Fruit fly (Drosophila melanogaster) Kc167 (cell line): ENCODE results near the gene spirit.
A peak's percentile ranks its signal among the peaks of the same experiment; 100 is the strongest.

Experiments
- Myc ChIP-seq: fragments of >200 bp; optimal IDR thresholded peaks from 2 replicates; lab custom pipeline; 2017; ENCODE audit warnings: missing external identifiers
- Sin3A ChIP-seq: fragments of >200 bp; optimal IDR thresholded peaks from 2 replicates; lab custom pipeline; 2018; ENCODE audit warnings: missing external identifiers
- h ChIP-seq: fragments of >200 bp; optimal IDR thresholded peaks from 3 replicates; lab custom pipeline; 2018; ENCODE audit warnings: missing external identifiers
- insv ChIP-seq: fragments of >200 bp; optimal IDR thresholded peaks from 3 replicates; lab custom pipeline; 2018; ENCODE audit warnings: missing external identifiers
- psq ChIP-seq: fragments of >200 bp; optimal IDR thresholded peaks from 2 replicates; lab custom pipeline; 2017; ENCODE audit warnings: missing external identifiers
- ttk ChIP-seq: sonication (Bioruptor generic); optimal IDR thresholded peaks from 2 replicates; lab custom pipeline; 2017; ENCODE audit warnings: missing external identifiers

The spirit gene

DNA sequence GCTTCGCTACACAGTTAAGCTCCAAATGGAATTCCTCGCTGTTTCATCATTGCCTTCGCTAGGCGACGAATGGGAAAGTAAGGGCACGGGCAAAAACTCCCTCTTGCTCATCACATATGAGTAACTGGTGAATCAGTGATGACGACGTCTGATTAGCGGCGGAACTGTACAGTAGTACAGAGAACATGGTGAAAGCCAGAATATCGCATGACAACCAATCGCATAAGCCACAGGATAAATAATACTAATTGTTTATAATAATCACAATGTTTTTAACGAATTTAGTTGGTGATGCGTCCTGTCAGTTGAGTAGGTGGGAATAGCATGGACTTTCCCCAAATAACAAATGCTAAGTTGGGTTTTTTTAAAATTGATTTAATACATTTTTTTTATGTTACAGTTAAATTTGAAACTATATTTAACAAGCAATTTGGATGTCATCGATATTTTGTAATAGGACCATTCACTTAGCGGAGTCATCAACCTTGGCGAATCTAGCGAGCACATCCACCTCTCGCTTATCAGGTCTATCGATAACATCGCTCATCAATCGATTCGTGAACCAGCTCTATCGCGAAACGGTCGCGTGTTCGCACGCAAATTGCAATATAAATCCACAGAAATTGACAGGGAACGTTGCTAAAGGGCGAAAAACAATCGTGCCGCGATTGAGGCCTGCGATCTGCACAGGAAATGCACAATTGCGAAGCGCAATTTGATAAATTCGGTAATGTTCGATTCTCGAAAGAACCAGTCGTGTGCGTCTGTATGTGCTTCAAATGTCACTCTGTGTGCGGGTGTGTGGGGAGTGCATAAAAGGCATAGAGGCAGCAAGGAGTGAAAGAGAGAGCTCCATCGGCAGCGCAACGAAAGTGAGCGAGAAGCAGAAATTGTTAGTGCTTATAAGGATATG is 13.1 kb downstream of the spirit start, which contains the start of the genes CG12112 and Trf4-1:
Gene CG12112, minus strand, starts transcription at position 106 of the 913 bp plus-strand sequence.
Gene Trf4-1, plus strand, starts transcription at position 236 of the 913 bp plus-strand sequence.
- TF ChIP-seq ttk (lab: Kevin White, UChicago) (no peak), psq (lab: Kevin White, UChicago) (peak; percentile 25)

DNA sequence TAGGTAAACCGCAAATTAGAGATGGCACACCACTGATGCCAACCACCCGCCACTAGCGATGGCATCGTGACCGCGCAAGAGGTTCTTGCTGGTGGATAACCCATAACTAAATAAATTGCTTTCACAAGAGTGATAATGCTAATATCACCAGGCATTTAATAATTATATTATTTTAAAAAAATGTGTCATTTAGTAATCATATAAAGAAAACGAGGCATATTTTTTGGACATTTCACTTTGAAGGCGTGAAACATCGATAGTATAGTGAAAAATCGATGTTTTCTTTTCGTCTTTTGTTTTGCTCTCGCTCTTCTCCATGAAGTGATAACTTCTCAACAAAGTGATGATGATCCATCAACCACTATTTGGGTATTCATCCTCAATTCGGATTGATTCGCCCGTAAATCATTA is 14.6 kb downstream of the spirit start, which contains the start of gene IntS4:
Gene IntS4, minus strand, starts transcription at position 20 of the 411 bp plus-strand sequence.
- TF ChIP-seq Myc (lab: Kevin White, UChicago) (no peak), psq (lab: Kevin White, UChicago) (peak; percentile 88)

DNA sequence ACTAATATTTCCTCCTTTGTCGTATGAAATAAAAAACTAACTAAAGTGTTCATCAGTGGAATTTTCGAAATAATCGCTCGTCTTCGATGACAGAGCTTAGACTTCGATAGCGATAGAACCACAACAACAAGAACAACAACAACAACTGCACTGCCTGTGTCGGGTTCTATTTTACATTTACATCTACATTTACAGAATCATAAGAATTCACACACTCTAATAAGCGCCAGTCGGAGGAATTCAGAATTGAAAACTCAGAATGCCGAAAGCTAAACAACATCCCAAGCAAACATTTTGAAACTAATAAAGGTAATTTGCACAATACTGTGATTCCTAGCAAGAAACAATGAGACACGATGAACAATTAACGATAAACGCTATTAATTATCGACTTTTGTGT is 19.1 kb downstream of the spirit start:
- TF ChIP-seq Sin3A (lab: Kevin White, UChicago) (no peak), psq (lab: Kevin White, UChicago) (no peak), Myc (lab: Kevin White, UChicago) (no peak), h (lab: Kevin White, UChicago) (no peak), insv (lab: Kevin White, UChicago) (no peak), ttk (lab: Kevin White, UChicago) (no peak)

DNA sequence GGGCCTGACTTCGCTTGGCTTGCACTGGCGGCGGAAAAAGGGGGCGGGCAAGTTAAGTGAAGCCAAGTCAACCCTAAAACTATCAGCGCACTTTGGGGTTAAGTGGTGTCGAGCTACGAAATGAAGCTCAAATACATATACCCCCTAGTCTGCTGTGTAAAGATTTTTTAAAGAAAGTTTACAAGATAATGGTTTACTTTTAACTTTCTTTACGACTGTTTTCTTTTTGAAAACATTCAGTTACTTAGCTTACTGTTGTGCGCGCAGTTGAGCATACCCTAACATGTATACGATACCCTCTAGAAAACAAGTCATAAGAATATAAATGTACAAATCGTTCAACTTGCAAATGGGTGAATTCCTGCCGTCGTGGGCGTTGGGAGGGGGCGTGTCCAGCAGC is 30.7 kb downstream of the spirit start:
- TF ChIP-seq insv (lab: Kevin White, UChicago) (no peak), psq (lab: Kevin White, UChicago) (no peak), Sin3A (lab: Kevin White, UChicago) (no peak), ttk (lab: Kevin White, UChicago) (no peak), h (lab: Kevin White, UChicago) (no peak), Myc (lab: Kevin White, UChicago) (no peak)

DNA sequence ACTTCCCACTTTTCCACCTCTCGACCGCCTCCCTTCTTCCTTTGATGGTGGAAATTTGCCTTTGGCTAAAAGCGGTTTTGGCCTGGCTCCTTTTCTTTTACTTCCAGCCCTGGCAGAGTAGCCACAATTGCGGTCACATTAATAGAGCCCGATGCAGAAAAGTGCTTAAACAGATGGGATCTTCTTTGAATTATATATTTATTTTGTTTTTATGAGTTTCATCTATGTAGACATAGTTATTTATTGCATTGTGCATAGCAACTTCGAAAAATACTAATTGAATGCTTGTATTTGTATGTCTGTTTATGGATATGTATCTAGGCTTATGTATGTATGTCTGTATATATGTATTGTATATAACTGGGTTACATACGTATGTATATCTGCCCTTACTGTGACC is 31.4 kb downstream of the spirit start:
- no peak for TF ChIP-seq h (lab: Kevin White, UChicago)
- no peak for TF ChIP-seq psq (lab: Kevin White, UChicago)
- TF ChIP-seq Sin3A (lab: Kevin White, UChicago), result no peak
- TF ChIP-seq ttk (lab: Kevin White, UChicago), result no peak
- TF ChIP-seq insv (lab: Kevin White, UChicago), result no peak
- TF ChIP-seq Myc (lab: Kevin White, UChicago), result no peak

DNA sequence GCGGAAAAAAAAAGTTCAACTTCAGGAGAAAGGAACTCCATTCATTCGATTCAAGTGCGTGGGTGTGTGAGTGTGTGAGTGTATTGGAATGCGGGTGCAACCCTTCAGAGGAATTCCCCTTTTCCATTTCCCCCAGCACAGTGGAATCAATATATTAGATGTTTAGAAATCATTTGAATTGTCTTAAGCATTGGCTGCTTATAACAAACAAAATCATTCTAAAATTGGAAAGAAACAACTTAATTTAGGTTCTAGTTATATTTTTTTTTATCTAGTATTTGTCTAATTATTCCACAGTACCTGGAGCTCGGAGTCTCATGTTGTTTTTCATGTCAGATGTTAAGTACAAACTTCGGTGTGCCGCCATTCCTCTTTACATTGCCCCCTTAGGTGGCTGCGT is 34.4 kb downstream of the spirit start:
- TF ChIP-seq Sin3A (lab: Kevin White, UChicago) (no peak), psq (lab: Kevin White, UChicago) (no peak), insv (lab: Kevin White, UChicago) (no peak), h (lab: Kevin White, UChicago) (no peak), Myc (lab: Kevin White, UChicago) (no peak), ttk (lab: Kevin White, UChicago) (no peak)

DNA sequence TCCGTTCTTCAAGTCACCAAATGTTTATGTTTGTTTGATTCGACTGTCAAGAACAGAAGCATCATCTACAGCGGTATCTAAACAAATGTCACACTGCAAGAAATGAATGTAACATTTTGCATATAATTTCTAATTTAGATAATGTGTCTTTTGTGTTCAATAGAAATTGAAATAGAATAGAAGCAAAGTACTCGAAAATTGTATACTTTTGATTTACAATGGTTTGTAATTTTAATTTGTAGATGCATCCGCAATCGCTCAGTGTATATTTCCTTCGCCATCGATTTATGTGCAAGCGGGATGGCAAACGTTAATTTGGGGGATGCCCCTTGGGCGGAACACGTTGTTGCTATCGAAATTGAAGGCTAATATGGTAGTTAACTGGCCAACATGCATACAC is 35.2 kb downstream of the spirit start:
- TF ChIP-seq insv (lab: Kevin White, UChicago) (no peak), h (lab: Kevin White, UChicago) (no peak), Sin3A (lab: Kevin White, UChicago) (no peak), ttk (lab: Kevin White, UChicago) (no peak), psq (lab: Kevin White, UChicago) (no peak), Myc (lab: Kevin White, UChicago) (no peak)

DNA sequence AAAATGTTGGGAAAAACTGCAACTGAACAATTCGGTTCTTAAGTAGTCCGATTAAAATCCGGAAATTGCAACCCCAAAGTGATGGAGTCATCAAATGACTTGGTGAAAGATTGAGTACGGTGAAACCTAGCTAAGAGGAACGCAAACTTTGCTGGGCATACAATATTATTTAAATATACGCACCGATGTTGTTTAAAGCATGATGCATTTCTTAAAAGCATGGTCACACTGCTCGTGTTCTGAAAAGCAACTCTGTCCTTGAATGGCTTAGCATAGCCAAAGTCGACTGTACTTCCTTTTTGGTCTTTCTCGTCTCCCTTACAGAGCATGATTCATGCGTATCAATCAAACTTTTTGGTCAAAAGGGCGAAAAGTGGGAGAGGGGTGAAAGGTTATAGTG is 36.7 kb downstream of the spirit start:
- TF ChIP-seq ttk (lab: Kevin White, UChicago) (no peak), psq (lab: Kevin White, UChicago) (no peak), insv (lab: Kevin White, UChicago) (no peak), h (lab: Kevin White, UChicago) (no peak), Myc (lab: Kevin White, UChicago) (no peak), Sin3A (lab: Kevin White, UChicago) (no peak)

DNA sequence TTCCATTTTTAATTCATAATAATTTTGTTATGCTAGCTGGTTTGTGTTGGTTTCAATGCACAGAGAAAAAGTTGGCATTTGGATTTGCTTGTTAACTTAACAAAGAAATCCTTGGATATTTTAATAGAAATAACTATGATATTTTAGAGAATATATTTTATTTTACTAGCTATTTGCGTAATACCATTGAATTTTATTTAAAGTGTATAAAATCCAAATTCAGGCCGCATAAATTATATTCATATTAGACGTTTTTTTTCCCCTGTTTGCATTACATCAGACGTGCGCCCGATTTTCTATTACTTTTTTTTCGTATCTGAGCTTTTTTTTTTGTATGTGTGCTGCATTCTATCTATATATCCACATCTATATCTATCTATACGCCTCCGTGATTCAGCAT is 38.7 kb downstream of the spirit start:
- no peak for TF ChIP-seq h (lab: Kevin White, UChicago)
- TF ChIP-seq insv (lab: Kevin White, UChicago), result no peak

DNA sequence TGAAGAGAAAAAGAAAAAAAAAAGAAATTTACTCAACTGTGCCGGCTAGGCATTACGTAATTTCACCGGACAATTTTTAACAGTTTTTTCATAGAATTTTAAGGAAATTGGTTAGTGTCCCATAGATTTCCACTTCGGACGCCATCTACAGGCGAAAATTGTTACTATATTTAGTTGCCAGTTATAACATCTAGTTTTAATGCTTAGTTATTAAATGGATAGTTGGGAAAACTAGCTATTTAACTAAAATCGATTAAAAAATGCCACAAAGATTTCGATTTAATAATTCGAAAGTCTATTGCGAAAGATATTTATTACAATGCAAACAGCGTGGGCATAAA is 39.1 kb downstream of the spirit start:
- TF ChIP-seq Sin3A (lab: Kevin White, UChicago) (no peak), insv (lab: Kevin White, UChicago) (no peak), Myc (lab: Kevin White, UChicago) (no peak), psq (lab: Kevin White, UChicago) (no peak), ttk (lab: Kevin White, UChicago) (no peak), h (lab: Kevin White, UChicago) (no peak)

DNA sequence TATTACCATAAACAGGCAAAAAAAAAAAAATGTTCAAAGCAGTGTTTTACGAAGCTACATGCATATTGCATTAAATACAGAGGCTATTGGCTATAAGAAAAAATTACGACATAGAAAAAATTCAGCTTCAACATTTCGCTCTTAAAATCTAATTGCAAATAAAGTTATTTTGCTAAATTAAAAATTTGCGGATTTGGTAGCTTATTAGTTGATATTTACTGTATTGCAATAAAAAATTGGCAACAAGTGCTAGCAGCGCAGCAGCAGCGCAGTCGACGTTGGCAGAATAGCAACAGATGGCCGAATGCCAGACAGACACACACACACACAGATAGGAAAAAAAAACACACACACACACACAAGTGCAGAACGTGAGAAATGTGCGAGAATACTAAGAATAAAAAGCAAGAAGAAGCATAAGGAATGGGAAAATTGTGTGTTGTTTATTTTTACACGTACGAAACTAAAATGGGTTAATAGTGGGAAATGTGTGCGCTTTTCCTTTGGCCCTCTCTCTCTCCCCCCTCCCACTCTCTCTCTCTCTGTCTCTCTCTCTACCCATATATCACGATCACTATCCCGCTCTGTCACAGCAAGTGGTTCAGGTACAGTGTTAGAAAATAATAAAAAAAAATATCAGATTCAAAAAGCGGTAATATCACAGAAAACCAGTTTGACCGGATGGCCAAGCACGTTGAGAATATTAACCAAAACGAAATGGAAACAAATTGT is 39.6 kb downstream of the spirit start:
- TF ChIP-seq Sin3A (lab: Kevin White, UChicago) (no peak), ttk (lab: Kevin White, UChicago) (no peak), h (lab: Kevin White, UChicago) (no peak), psq (lab: Kevin White, UChicago) (no peak), insv (lab: Kevin White, UChicago) (no peak), Myc (lab: Kevin White, UChicago) (no peak)
